Fruit fly (Drosophila melanogaster): Measurements from ENCODE around the gene HP1b.

The HP1b gene

DNA sequence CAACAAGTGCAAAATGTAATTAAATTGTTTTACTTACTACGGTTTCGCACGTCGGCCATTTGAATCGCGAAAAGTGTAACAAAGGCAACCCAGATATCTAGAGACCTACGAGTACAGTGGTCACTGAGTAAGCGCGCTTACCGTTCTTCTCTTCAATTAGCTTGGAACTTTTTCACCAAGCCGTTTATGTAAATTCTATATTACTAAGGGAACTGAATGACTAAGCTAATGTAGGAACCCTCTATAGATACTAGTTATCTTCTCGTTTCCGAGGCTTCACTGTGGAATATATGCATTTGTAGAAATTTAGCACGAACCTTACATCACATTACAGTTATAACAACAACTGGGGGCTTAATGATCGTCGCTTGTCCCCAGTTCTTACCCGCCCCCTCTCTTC, 33.9 kb upstream of the HP1b start:
- TF ChIP-seq Blimp-1 (GFP tag; optimal IDR thresholded peaks at IDR 0.05): no peak
- TF ChIP-seq CG8632 (GFP tag; optimal IDR thresholded peaks at IDR 0.05): peak; percentile 3
- peak; percentile 50 for TF ChIP-seq dsx (GFP tag; optimal IDR thresholded peaks at IDR 0.05; ENCODE audit: poor library complexity, severe bottlenecking)
- peak; percentile 90 for TF ChIP-seq CG6163 (GFP tag; IDR thresholded peaks at IDR 0.05)
- TF ChIP-seq Lpt (GFP tag; optimal IDR thresholded peaks at IDR 0.05): peak; percentile 45
- peak; percentile 48 for TF ChIP-seq CG11762 (GFP tag; optimal IDR thresholded peaks at IDR 0.05; ENCODE audit: insufficient read depth)
- TF ChIP-seq topi (GFP tag; optimal IDR thresholded peaks at IDR 0.05): peak; percentile 32
- peak; percentile 5 for TF ChIP-seq lz (GFP tag; optimal IDR thresholded peaks at IDR 0.05)
- peak; percentile 87 for TF ChIP-seq CG15336 (GFP tag; IDR thresholded peaks at IDR 0.05)
- TF ChIP-seq Sox14 (GFP tag; optimal IDR thresholded peaks at IDR 0.05): peak; percentile 66
- peak; percentile 30 for TF ChIP-seq CG7368 (GFP tag; optimal IDR thresholded peaks at IDR 0.05)
- TF ChIP-seq Sox102F (GFP tag; optimal IDR thresholded peaks at IDR 0.05): no peak
- TF ChIP-seq CG6808 (GFP tag; optimal IDR thresholded peaks at IDR 0.05): no peak
- TF ChIP-seq CG3919 (GFP tag; optimal IDR thresholded peaks at IDR 0.05): peak; percentile 73
- TF ChIP-seq svp (GFP tag): peak; percentile 52
- peak; percentile 45 for TF ChIP-seq CG10631 (GFP tag; optimal IDR thresholded peaks at IDR 0.05)
- peak; percentile 26 for TF ChIP-seq dac (GFP tag; optimal IDR thresholded peaks at IDR 0.05)
- no peak for TF ChIP-seq Ets21C (GFP tag; optimal IDR thresholded peaks at IDR 0.05)
- peak; percentile 73 for TF ChIP-seq pdm3 (GFP tag; optimal IDR thresholded peaks at IDR 0.05)
- peak; percentile 47 for TF ChIP-seq cyc (GFP tag; optimal IDR thresholded peaks at IDR 0.05)
- peak; percentile 76 for TF ChIP-seq CG8119 (GFP tag; IDR thresholded peaks at IDR 0.05)
- TF ChIP-seq CG4318 (GFP tag; optimal IDR thresholded peaks at IDR 0.05): peak; percentile 57
- TF ChIP-seq Sox15 (GFP tag; optimal IDR thresholded peaks at IDR 0.05): peak; percentile 49
- TF ChIP-seq Hr38 (GFP tag; optimal IDR thresholded peaks at IDR 0.05): no peak
- no peak for TF ChIP-seq CG16779 (tag; optimal IDR thresholded peaks at IDR 0.05)
- peak; percentile 33 for TF ChIP-seq CG31627 (GFP tag; optimal IDR thresholded peaks at IDR 0.05)
- TF ChIP-seq vri (GFP tag; optimal IDR thresholded peaks at IDR 0.05): no peak
- no peak for TF ChIP-seq esn (GFP tag; optimal IDR thresholded peaks at IDR 0.05)
- TF ChIP-seq CG1621 (tag; optimal IDR thresholded peaks at IDR 0.05): peak; percentile 40
- TF ChIP-seq CG11294 (GFP tag; IDR thresholded peaks at IDR 0.05): peak; percentile 77
- TF ChIP-seq fd85E (GFP tag; optimal IDR thresholded peaks at IDR 0.05): no peak
- TF ChIP-seq fkh (GFP tag; optimal IDR thresholded peaks at IDR 0.05): no peak
- TF ChIP-seq Hr4 (GFP tag; optimal IDR thresholded peaks at IDR 0.05): peak; percentile 69
- TF ChIP-seq Eip75B (GFP tag; optimal IDR thresholded peaks at IDR 0.05): peak; percentile 27
- TF ChIP-seq Eip93F (GFP tag; optimal IDR thresholded peaks at IDR 0.05): no peak
- TF ChIP-seq eg (GFP tag; IDR thresholded peaks at IDR 0.05): peak; percentile 88
- TF ChIP-seq CG9139 (GFP tag; optimal IDR thresholded peaks at IDR 0.05): no peak
- peak; percentile 44 for TF ChIP-seq Met (GFP tag; optimal IDR thresholded peaks at IDR 0.05)
- TF ChIP-seq CG8319 (GFP tag; optimal IDR thresholded peaks at IDR 0.05): no peak
- peak; percentile 72 for TF ChIP-seq CG6276 (GFP tag; optimal IDR thresholded peaks at IDR 0.05)
- TF ChIP-seq OdsH (GFP tag; optimal IDR thresholded peaks at IDR 0.05): peak; percentile 55
- peak; percentile 58 for TF ChIP-seq achi (GFP tag; optimal IDR thresholded peaks at IDR 0.05)
- peak; percentile 35 for TF ChIP-seq CG11902 (GFP tag; optimal IDR thresholded peaks at IDR 0.05)
- TF ChIP-seq spab (GFP tag; optimal IDR thresholded peaks at IDR 0.05): no peak
- TF ChIP-seq CG32006 (GFP tag; optimal IDR thresholded peaks at IDR 0.05): peak; percentile 62
- TF ChIP-seq CG34406 (GFP tag; optimal IDR thresholded peaks at IDR 0.05): peak; percentile 5
- no peak for TF ChIP-seq CG6854 (GFP tag; optimal IDR thresholded peaks at IDR 0.05)
- TF ChIP-seq Ets96B (tag; optimal IDR thresholded peaks at IDR 0.05): peak; percentile 66
- peak; percentile 63 for TF ChIP-seq CG10669 (GFP tag; optimal IDR thresholded peaks at IDR 0.05)
- peak; percentile 75 for TF ChIP-seq Gug (GFP tag; IDR thresholded peaks at IDR 0.05)
- peak; percentile 66 for TF ChIP-seq acj6 (GFP tag; optimal IDR thresholded peaks at IDR 0.05)
- peak; percentile 13 for TF ChIP-seq Smox (GFP tag; optimal IDR thresholded peaks at IDR 0.05)
- TF ChIP-seq ss (GFP tag; optimal IDR thresholded peaks at IDR 0.05): peak; percentile 16 to 47
